Worm (Caenorhabditis elegans): ENCODE data around the gene ppfr-4.

ppfr-4 gene

DNA sequence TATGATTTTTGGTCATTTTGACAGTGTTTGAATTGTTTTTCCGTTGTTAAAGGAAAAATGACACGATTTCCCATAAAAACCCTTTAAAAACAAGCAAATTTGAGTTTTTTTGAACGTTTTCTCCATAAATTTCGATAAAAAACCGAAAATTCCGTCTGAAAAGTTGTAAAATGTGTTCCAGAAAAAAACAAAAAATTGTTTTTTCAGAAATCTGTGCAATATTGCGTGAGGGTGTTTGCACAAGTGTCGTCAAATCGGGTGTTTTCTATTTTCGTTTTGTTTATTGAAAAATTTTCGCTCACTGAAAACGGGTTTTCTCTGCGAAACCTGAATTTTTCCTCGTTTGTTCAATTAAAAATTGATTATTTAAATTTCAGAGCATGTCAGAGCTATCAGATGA is at the start of gene ppfr-4:
Gene ppfr-4 (plus strand): TSS at position 378 of the 400 bp plus-strand sequence.
- TF ChIP-seq ets-4 (tag; optimal IDR thresholded peaks at IDR 0.05) (no peak), K02D7.2 (tag; optimal IDR thresholded peaks at IDR 0.05) (no peak), hlh-8 (tag; optimal IDR thresholded peaks at IDR 0.05) (no peak), ceh-9 (tag; optimal IDR thresholded peaks at IDR 0.05) (no peak), pqm-1 (tag; optimal IDR thresholded peaks at IDR 0.05) (no peak), K09A11.1 (tag; optimal IDR thresholded peaks at IDR 0.05; ENCODE audit: insufficient read depth) (no peak), pax-1 (tag; optimal IDR thresholded peaks at IDR 0.05) (no peak), sox-4 (tag; optimal IDR thresholded peaks at IDR 0.05) (no peak), ceh-30 (tag; optimal IDR thresholded peaks at IDR 0.05) (no peak), ahr-1 (tag; optimal IDR thresholded peaks at IDR 0.05) (no peak), fax-1 (tag; optimal IDR thresholded peaks at IDR 0.05) (no peak), ceh-45 (GFP tag; IDR thresholded peaks at IDR 0.05) (no peak), tbx-7 (tag; optimal IDR thresholded peaks at IDR 0.05) (no peak), che-1 (tag; optimal IDR thresholded peaks at IDR 0.05) (no peak)

DNA sequence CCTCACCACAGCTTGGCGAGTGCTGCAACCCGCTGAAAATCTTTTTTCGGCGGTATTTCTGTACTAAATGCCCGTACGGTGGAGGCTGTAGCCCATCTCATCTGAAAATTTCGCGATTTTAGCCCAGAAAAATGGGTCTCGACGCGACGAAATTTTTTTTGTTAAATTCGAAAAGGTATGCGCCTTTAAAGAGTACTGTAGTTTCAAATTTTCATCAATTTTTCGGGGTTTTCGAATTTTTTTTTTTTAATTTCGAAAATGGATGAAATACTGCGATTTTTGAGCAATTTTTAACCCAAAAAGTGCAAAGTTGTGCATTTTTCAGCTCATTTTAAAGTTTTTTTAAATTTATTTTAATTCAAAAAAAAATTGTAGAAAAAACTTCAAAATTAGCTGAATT is 48.3 kb upstream of the ppfr-4 start, which contains the start of gene Y54F10AR.2:
Gene Y54F10AR.2 (minus strand): TSS at position 101 of the 400 bp plus-strand sequence.
- no peak for TF ChIP-seq syd-9 (tag; optimal IDR thresholded peaks at IDR 0.05)
- no peak for TF ChIP-seq pha-2 (tag; optimal IDR thresholded peaks at IDR 0.05)
- no peak for TF ChIP-seq sdc-2 (tag; optimal IDR thresholded peaks at IDR 0.05)
- no peak for TF ChIP-seq hlh-8 (tag; optimal IDR thresholded peaks at IDR 0.05)
- TF ChIP-seq che-1 (tag; optimal IDR thresholded peaks at IDR 0.05), result no peak
- TF ChIP-seq hlh-30 (tag; optimal IDR thresholded peaks at IDR 0.05; ENCODE audit: insufficient read depth), result no peak
- TF ChIP-seq ceh-24 (tag; optimal IDR thresholded peaks at IDR 0.05), result no peak
- TF ChIP-seq dve-1 (tag; optimal IDR thresholded peaks at IDR 0.05), result no peak
- no peak for TF ChIP-seq K09A11.1 (tag; optimal IDR thresholded peaks at IDR 0.05; ENCODE audit: insufficient read depth)
- TF ChIP-seq ceh-30 (tag; optimal IDR thresholded peaks at IDR 0.05), result no peak
- TF ChIP-seq lim-6 (tag; optimal IDR thresholded peaks at IDR 0.05), result no peak

DNA sequence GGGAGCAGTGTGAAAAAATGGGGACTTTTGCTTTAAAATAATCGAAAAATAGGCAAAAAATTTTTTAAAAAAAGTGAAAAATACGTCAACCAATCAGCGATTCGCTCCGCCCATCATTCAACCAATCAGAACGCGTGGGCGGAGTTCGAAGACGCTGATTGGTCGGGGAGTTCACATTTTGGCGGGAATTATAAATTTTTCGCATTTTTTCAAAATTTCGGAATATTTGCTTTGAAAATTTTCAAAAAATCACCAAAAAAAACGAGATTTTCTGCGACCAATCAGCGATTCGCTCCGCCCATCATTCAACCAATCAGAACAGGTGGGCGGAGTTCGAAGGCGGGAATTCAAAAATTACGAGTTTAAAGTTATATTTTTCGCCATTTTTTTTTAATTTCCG is 47.3 kb upstream of the ppfr-4 start:
- TF ChIP-seq npax-4 (tag; optimal IDR thresholded peaks at IDR 0.05), result no peak
- TF ChIP-seq pros-1 (tag; optimal IDR thresholded peaks at IDR 0.05), result no peak
- peak; percentile 75 for TF ChIP-seq nfya-1 (tag; optimal IDR thresholded peaks at IDR 0.05)

DNA sequence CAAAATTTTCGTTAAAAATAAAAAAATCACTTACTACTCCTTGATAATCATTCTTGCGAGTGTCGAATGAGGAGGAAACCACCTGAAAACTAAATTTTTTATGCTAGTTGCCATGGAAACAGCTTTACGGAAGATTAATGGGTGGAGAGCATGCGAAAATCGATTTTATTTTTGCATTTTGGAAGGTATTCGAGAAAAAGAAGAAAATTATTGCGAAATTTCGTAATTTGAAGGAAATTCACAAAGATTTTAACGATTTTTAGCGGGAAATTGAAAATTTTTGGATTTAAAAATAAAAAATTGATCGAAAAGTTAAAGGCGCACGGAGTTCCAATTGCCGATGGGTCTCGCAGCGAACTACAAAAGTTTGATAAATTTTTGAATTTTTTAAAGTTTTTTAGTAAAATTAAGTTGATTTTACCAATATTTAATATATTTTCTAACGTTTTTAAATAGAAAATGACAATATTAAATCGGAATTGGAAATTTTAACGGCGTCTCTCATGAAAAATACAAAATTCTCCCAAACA is 44.0 kb upstream of the ppfr-4 start, which contains the start of gene Y54F10AR.1:
Gene Y54F10AR.1 (minus strand): TSS at position 51 of the 530 bp plus-strand sequence.
- TF ChIP-seq nhr-232 (tag; optimal IDR thresholded peaks at IDR 0.05) (no peak), hlh-13 (GFP tag; optimal IDR thresholded peaks at IDR 0.05) (no peak), fkh-10 (GFP tag; optimal IDR thresholded peaks at IDR 0.05) (no peak), lim-6 (tag; optimal IDR thresholded peaks at IDR 0.05) (no peak), hlh-30 (tag; optimal IDR thresholded peaks at IDR 0.05; ENCODE audit: insufficient read depth) (no peak)

DNA sequence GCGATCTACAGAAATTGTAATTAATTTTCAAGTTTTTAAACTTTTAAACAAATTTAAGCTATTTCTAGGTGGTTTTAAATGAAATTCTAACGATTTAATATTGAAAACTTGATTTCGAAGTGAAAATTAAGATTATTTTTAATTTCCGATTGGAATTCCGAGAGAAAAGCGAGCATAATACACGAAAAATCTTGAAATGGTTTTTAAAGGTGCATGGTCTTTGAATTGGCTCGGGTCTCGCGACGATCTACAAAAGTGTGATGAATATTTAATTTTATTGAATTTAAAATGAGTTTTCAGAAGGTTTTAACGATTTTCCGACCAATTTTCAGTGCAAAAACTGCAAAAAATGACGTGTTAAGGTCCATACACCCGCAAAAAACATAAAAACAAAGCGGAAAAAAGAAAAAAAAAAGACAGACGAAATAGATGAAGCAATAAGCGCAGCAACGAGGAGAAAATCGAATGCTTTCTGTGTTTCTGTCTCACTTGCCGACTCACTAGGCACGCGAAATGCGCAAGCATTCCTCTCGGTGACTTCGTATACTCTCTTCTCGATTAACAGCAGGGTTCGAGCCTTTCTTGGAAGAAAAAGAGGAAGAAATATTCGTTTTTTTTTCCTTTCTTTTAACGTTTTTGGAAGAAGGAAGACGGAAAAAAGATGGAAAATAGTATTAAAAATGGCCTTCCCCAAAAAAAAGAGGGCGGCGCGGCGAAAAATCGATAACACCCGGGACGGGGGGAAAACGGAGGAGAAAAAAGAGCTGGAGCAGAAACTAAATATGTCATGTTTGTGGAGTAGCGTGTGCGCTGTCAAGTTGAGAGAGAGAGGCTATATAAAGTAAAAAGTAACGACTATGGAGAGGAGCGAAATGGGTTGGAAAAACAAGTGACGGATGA is 43.1 kb upstream of the ppfr-4 start:
- TF ChIP-seq ceh-19 (GFP tag; optimal IDR thresholded peaks at IDR 0.05) (peak; percentile 43), unc-55 (GFP tag; optimal IDR thresholded peaks at IDR 0.05) (no peak), ceh-18 (tag; optimal IDR thresholded peaks at IDR 0.05) (peak; percentile 34), K09A11.1 (tag; optimal IDR thresholded peaks at IDR 0.05; ENCODE audit: insufficient read depth) (no peak), unc-3 (GFP tag; conservative IDR thresholded peaks at IDR 0.05) (no peak), unc-3 (tag; optimal IDR thresholded peaks at IDR 0.05) (peak; percentile 29), ceh-31 (tag; optimal IDR thresholded peaks at IDR 0.05) (peak; percentile 69), ceh-6 (GFP tag; optimal IDR thresholded peaks at IDR 0.05) (no peak), lin-11 (tag; optimal IDR thresholded peaks at IDR 0.05) (peak; percentile 20), syd-9 (tag; optimal IDR thresholded peaks at IDR 0.05) (no peak), gmeb-2 (tag; optimal IDR thresholded peaks at IDR 0.05) (peak; percentile 12), nfya-1 (tag; optimal IDR thresholded peaks at IDR 0.05) (peak; percentile 57), tbx-2 (tag; optimal IDR thresholded peaks at IDR 0.05) (peak; percentile 49), unc-42 (tag; optimal IDR thresholded peaks at IDR 0.05) (peak; percentile 54), madf-2 (tag; optimal IDR thresholded peaks at IDR 0.05) (peak; percentile 46), ceh-48 (tag; optimal IDR thresholded peaks at IDR 0.05) (peak; percentile 45)

Measured in whole organism, late embryonic.